Fruit fly (Drosophila melanogaster) whole organism, embryonic: ENCODE measurements around the gene CG12289.
A peak's percentile ranks its signal among the peaks of the same experiment; 100 is the strongest.

Experiments used
- Antp ChIP-seq: fragments of 200-800 bp; sonication (Bioruptor generic); optimal IDR thresholded peaks from 3 replicates; lab custom pipeline; 2016; ENCODE audit warnings: missing biosample characterization, missing genetic modification characterization
- Blimp-1 ChIP-seq: fragments of 200-800 bp; sonication (Bioruptor generic); optimal IDR thresholded peaks from 3 replicates; lab custom pipeline; 2018; ENCODE audit warnings: missing biosample characterization, missing genetic modification characterization, mild to moderate bottlenecking, moderate library complexity, missing genetic modification reagents
- CG10979 ChIP-seq: fragments of 200-800 bp; sonication (Bioruptor generic); optimal IDR thresholded peaks from 2 replicates; lab custom pipeline; 2018; ENCODE audit warnings: missing biosample characterization, mild to moderate bottlenecking, missing genetic modification characterization, moderate library complexity
- CG11247 ChIP-seq: fragments of 200-800 bp; sonication (Bioruptor generic); IDR thresholded peaks from 2 replicates; pipeline ENCODE4 v1.3.6; 2022; ENCODE audit warnings: missing biosample characterization, missing genetic modification characterization
- CG12219 ChIP-seq: fragments of 200-800 bp; sonication (Bioruptor generic); optimal IDR thresholded peaks from 3 replicates; lab custom pipeline; 2018; ENCODE audit warnings: missing biosample characterization, mild to moderate bottlenecking, missing genetic modification characterization
- CG12299 ChIP-seq: fragments of 200-800 bp; sonication (Bioruptor generic); optimal IDR thresholded peaks from 2 replicates; lab custom pipeline; 2018; ENCODE audit warnings: missing biosample characterization, mild to moderate bottlenecking, missing genetic modification characterization
- CG14441 ChIP-seq: fragments of 200-800 bp; sonication (Bioruptor generic); IDR thresholded peaks from 2 replicates; pipeline ENCODE4 v1.3.6; 2022; ENCODE audit warnings: missing biosample characterization, missing genetic modification characterization
- CG14667 ChIP-seq: fragments of 200-800 bp; sonication (Bioruptor generic); IDR thresholded peaks from 2 replicates; pipeline ENCODE4 v1.3.6; 2022; ENCODE audit warnings: missing biosample characterization, missing genetic modification characterization
- CG14965 ChIP-seq: fragments of 200-800 bp; sonication (Bioruptor generic); optimal IDR thresholded peaks from 2 replicates; lab custom pipeline; 2016; ENCODE audit warnings: missing biosample characterization, missing genetic modification characterization, borderline replicate concordance
- CG15011 ChIP-seq: fragments of 200-800 bp; sonication (Bioruptor generic); optimal IDR thresholded peaks from 3 replicates; lab custom pipeline; 2018; ENCODE audit warnings: missing biosample characterization, mild to moderate bottlenecking, missing genetic modification characterization
- CG15601 ChIP-seq: fragments of 200-800 bp; sonication (Bioruptor generic); optimal IDR thresholded peaks from 3 replicates; lab custom pipeline; 2019; ENCODE audit warnings: missing biosample characterization, mild to moderate bottlenecking, missing genetic modification characterization, moderate library complexity
- CG3407 ChIP-seq: fragments of 200-800 bp; sonication (Bioruptor generic); optimal IDR thresholded peaks from 2 replicates; lab custom pipeline; 2018; ENCODE audit warnings: missing biosample characterization, mild to moderate bottlenecking, missing genetic modification characterization
- CG34376 ChIP-seq: fragments of 200-800 bp; sonication (Bioruptor generic); optimal IDR thresholded peaks from 2 replicates; lab custom pipeline; 2018; ENCODE audit warnings: missing biosample characterization, mild to moderate bottlenecking, missing genetic modification characterization
- CG4730 ChIP-seq: fragments of 200-800 bp; sonication (Bioruptor generic); IDR thresholded peaks from 2 replicates; pipeline ENCODE4 v1.3.6; 2022; ENCODE audit warnings: missing biosample characterization, missing genetic modification characterization
- CG5180 ChIP-seq: fragments of 200-800 bp; sonication (Bioruptor generic); optimal IDR thresholded peaks from 3 replicates; lab custom pipeline; 2017; ENCODE audit warnings: missing biosample characterization, missing genetic modification characterization, mild to moderate bottlenecking, moderate library complexity, missing genetic modification reagents
- CG6175 ChIP-seq: fragments of 200-800 bp; sonication (Bioruptor generic); IDR thresholded peaks from 3 replicates; pipeline ENCODE4 v1.3.6; 2022; ENCODE audit warnings: missing biosample characterization, missing genetic modification characterization
- CG8478 ChIP-seq: fragments of >200 bp; optimal IDR thresholded peaks from 2 replicates; lab custom pipeline; 2018
- CG8944 ChIP-seq: fragments of 200-800 bp; sonication (Bioruptor generic); optimal IDR thresholded peaks from 3 replicates; lab custom pipeline; 2016; ENCODE audit warnings: missing biosample characterization, missing genetic modification characterization
- CG9609 ChIP-seq: fragments of 200-800 bp; sonication (Bioruptor generic); optimal IDR thresholded peaks from 3 replicates; lab custom pipeline; 2016; ENCODE audit warnings: missing biosample characterization, missing genetic modification characterization
- CG9817 ChIP-seq: fragments of 200-800 bp; sonication (Bioruptor generic); optimal IDR thresholded peaks from 2 replicates; lab custom pipeline; 2018; ENCODE audit warnings: missing biosample characterization, mild to moderate bottlenecking, missing genetic modification characterization, moderate library complexity
- D19A ChIP-seq: fragments of 200-800 bp; optimal IDR thresholded peaks from 3 replicates; lab custom pipeline; 2019; ENCODE audit warnings: missing biosample characterization, mild to moderate bottlenecking, missing genetic modification characterization, moderate library complexity
- Dip2 ChIP-seq: fragments of 200-800 bp; sonication (Bioruptor generic); IDR thresholded peaks from 2 replicates; pipeline ENCODE4 v1.3.6; 2022; ENCODE audit warnings: missing biosample characterization, missing genetic modification characterization
- ERR ChIP-seq: fragments of 200-800 bp; sonication (Bioruptor generic); optimal IDR thresholded peaks from 2 replicates; lab custom pipeline; 2016; ENCODE audit warnings: missing biosample characterization, missing genetic modification characterization
- Ets97D ChIP-seq: fragments of 200-800 bp; sonication (Bioruptor generic); optimal IDR thresholded peaks from 3 replicates; lab custom pipeline; 2016; ENCODE audit warnings: missing biosample characterization, missing genetic modification characterization
- GATAe ChIP-seq: fragments of 200-800 bp; sonication (Bioruptor generic); conservative IDR thresholded peaks from 2 replicates; pipeline ENCODE4 v1.3.6; 2022; ENCODE audit warnings: missing biosample characterization, missing genetic modification characterization
- Hr39 ChIP-seq: fragments of >200 bp; optimal IDR thresholded peaks from 2 replicates; lab custom pipeline; 2017
- Max ChIP-seq: fragments of 200-800 bp; sonication (Bioruptor generic); optimal IDR thresholded peaks from 2 replicates; lab custom pipeline; 2016; ENCODE audit warnings: missing biosample characterization, mild to moderate bottlenecking, missing genetic modification characterization
- Nf-YC ChIP-seq: fragments of 200-800 bp; optimal IDR thresholded peaks from 3 replicates; lab custom pipeline; 2019; ENCODE audit warnings: missing biosample characterization, mild to moderate bottlenecking, missing genetic modification characterization, moderate library complexity
- Rx ChIP-seq: fragments of 200-800 bp; sonication (Bioruptor generic); IDR thresholded peaks from 2 replicates; pipeline ENCODE4 v1.3.6; 2022; ENCODE audit warnings: missing biosample characterization, missing genetic modification characterization
- Side ChIP-seq: fragments of 200-800 bp; sonication (Bioruptor generic); optimal IDR thresholded peaks from 2 replicates; lab custom pipeline; 2016; ENCODE audit warnings: missing biosample characterization, missing genetic modification characterization
- Six4 ChIP-seq: fragments of 200-800 bp; sonication (Bioruptor generic); optimal IDR thresholded peaks from 2 replicates; lab custom pipeline; 2016; ENCODE audit warnings: missing biosample characterization, missing genetic modification characterization
- Sry-β ChIP-seq: fragments of 200-800 bp; sonication (Bioruptor generic); optimal IDR thresholded peaks from 2 replicates; lab custom pipeline; 2018; ENCODE audit warnings: missing biosample characterization, mild to moderate bottlenecking, missing genetic modification characterization, moderate library complexity
- abd-A ChIP-seq: fragments of 200-800 bp; sonication (Bioruptor generic); optimal IDR thresholded peaks from 3 replicates; lab custom pipeline; 2019; ENCODE audit warnings: missing biosample characterization, mild to moderate bottlenecking, missing genetic modification characterization, moderate library complexity
- amos ChIP-seq: fragments of 200-800 bp; sonication (Bioruptor generic); IDR thresholded peaks from 2 replicates; pipeline ENCODE4 v1.3.6; 2022; ENCODE audit warnings: missing biosample characterization, missing genetic modification characterization; ENCODE audit not compliant: partially characterized antibody
- emc ChIP-seq: fragments of 200-800 bp; sonication (Bioruptor generic); optimal IDR thresholded peaks from 2 replicates; lab custom pipeline; 2016; ENCODE audit warnings: missing biosample characterization, missing genetic modification characterization
- grn ChIP-seq: fragments of 200-800 bp; sonication (Bioruptor generic); optimal IDR thresholded peaks from 3 replicates; lab custom pipeline; 2017; ENCODE audit warnings: missing biosample characterization, missing genetic modification characterization
- gsb-n ChIP-seq: fragments of 200-800 bp; sonication (Bioruptor generic); optimal IDR thresholded peaks from 3 replicates; lab custom pipeline; 2018; ENCODE audit warnings: missing biosample characterization, mild to moderate bottlenecking, missing genetic modification characterization
- gt ChIP-seq: fragments of 200-800 bp; sonication (Bioruptor generic); IDR thresholded peaks from 2 replicates; pipeline ENCODE4 v1.3.6; 2022; ENCODE audit warnings: missing biosample characterization, missing genetic modification characterization
- lola ChIP-seq, 3 experiments: fragments of >200 bp in 2 of 3; fragments of 200-800 bp in 1 of 3; sonication (Bioruptor generic) in 1 of 3; optimal IDR thresholded peaks; 2 replicates each; lab custom pipeline; 2017 to 2019; ENCODE audit warnings: missing biosample characterization in 3 of 3, missing genetic modification characterization in 3 of 3, mild to moderate bottlenecking in 1 of 3, moderate library complexity in 1 of 3
- mld ChIP-seq: fragments of 200-800 bp; sonication (Bioruptor generic); IDR thresholded peaks from 3 replicates; pipeline ENCODE4 v1.3.6; 2022; ENCODE audit warnings: missing biosample characterization, missing genetic modification characterization; ENCODE audit not compliant: partially characterized antibody
- nmo ChIP-seq: fragments of 200-800 bp; sonication (Bioruptor generic); optimal IDR thresholded peaks from 2 replicates; lab custom pipeline; 2018; ENCODE audit warnings: missing biosample characterization, mild to moderate bottlenecking, missing genetic modification characterization, moderate library complexity
- pho ChIP-seq: fragments of 200-800 bp; sonication (Bioruptor generic); optimal IDR thresholded peaks from 2 replicates; lab custom pipeline; 2016; ENCODE audit warnings: missing biosample characterization, missing genetic modification characterization
- phol ChIP-seq: fragments of 200-800 bp; sonication (Bioruptor generic); optimal IDR thresholded peaks from 3 replicates; lab custom pipeline; 2018; ENCODE audit warnings: missing biosample characterization, mild to moderate bottlenecking, missing genetic modification characterization, moderate library complexity
- pnt ChIP-seq: fragments of 200-800 bp; sonication (Bioruptor generic); optimal IDR thresholded peaks from 3 replicates; lab custom pipeline; 2016; ENCODE audit warnings: missing biosample characterization, missing genetic modification characterization
- scrt ChIP-seq: fragments of 200-800 bp; sonication (Bioruptor generic); optimal IDR thresholded peaks from 2 replicates; lab custom pipeline; 2018; ENCODE audit warnings: missing biosample characterization, mild to moderate bottlenecking, missing genetic modification characterization, moderate library complexity
- slbo ChIP-seq: fragments of 200-800 bp; sonication (Bioruptor generic); IDR thresholded peaks from 2 replicates; pipeline ENCODE4 v1.3.6; 2022; ENCODE audit warnings: missing biosample characterization, missing genetic modification characterization
- tgo ChIP-seq: fragments of 200-800 bp; sonication (Bioruptor generic); IDR thresholded peaks from 3 replicates; pipeline ENCODE4 v1.3.6; 2022; ENCODE audit warnings: missing biosample characterization, missing genetic modification characterization
- unc-4 ChIP-seq: fragments of 200-800 bp; sonication (Bioruptor generic); IDR thresholded peaks from 2 replicates; pipeline ENCODE4 v1.3.6; 2022; ENCODE audit warnings: missing biosample characterization, missing genetic modification characterization; ENCODE audit not compliant: partially characterized antibody
- usp ChIP-seq: fragments of >200 bp; optimal IDR thresholded peaks from 2 replicates; lab custom pipeline; 2017; ENCODE audit warnings: missing biosample characterization, missing genetic modification characterization
- wek ChIP-seq: fragments of 200-800 bp; sonication (Bioruptor generic); optimal IDR thresholded peaks from 3 replicates; lab custom pipeline; 2018; ENCODE audit warnings: missing biosample characterization, mild to moderate bottlenecking, missing genetic modification characterization, moderate library complexity
- yki ChIP-seq: fragments of >200 bp; optimal IDR thresholded peaks from 3 replicates; lab custom pipeline; 2018
- zfh2 ChIP-seq: fragments of 200-800 bp; sonication (Bioruptor generic); optimal IDR thresholded peaks from 2 replicates; lab custom pipeline; 2016; ENCODE audit warnings: missing biosample characterization, missing genetic modification characterization

The CG12289 gene

dm6 chr3L:11448935-11449334 is 9.3 kb downstream of the CG12289 start (continued):
- TF ChIP-seq Sry-β (GFP tag; lab: Kevin White, UChicago) (no peak), gsb-n (tag; lab: Kevin White, UChicago) (peak; percentile 25), CG34376 (GFP tag; lab: Kevin White, UChicago) (no peak), CG3407 (GFP tag; lab: Kevin White, UChicago) (no peak), tgo (peak; percentile 60; the same call in 2 of the 3 replicates), CG4730 (GFP tag; lab: Robert Waterston, UW) (no peak), pho (GFP tag; lab: Kevin White, UChicago) (peak; percentile 5), Max (GFP tag; lab: Kevin White, UChicago) (no peak), usp (GFP tag; lab: Kevin White, UChicago) (no peak), nmo (GFP tag; lab: Kevin White, UChicago) (peak; percentile 56), CG9817 (tag; lab: Kevin White, UChicago) (peak; percentile 11), yki (lab: Kevin White, UChicago) (no peak), Nf-YC (tag; lab: Kevin White, UChicago) (no peak), phol (peak; percentile 53), wek (GFP tag; lab: Kevin White, UChicago) (no peak), D19A (tag; lab: Kevin White, UChicago) (peak; percentile 31), abd-A (tag; lab: Kevin White, UChicago) (no peak), lola (GFP tag; optimal IDR thresholded peaks at IDR 0.05; lab: Kevin White, UChicago) (peak in 1 of 3 experiments; percentile 32), CG14441 (GFP tag; lab: Robert Waterston, UW) (peak; percentile 56), grn (GFP tag; lab: Kevin White, UChicago) (no peak), CG9609 (peak; percentile 42), ERR (no peak), CG15011 (GFP tag; lab: Kevin White, UChicago) (peak; percentile 15), Antp (GFP tag; lab: Kevin White, UChicago) (peak; percentile 56), CG15601 (tag; lab: Kevin White, UChicago) (no peak), CG5180 (GFP tag; lab: Kevin White, UChicago) (peak; percentile 5), CG8944 (no peak), CG12219 (GFP tag; lab: Kevin White, UChicago) (no peak), Dip2 (GFP tag; lab: Robert Waterston, UW) (no peak), Six4 (GFP tag; lab: Kevin White, UChicago) (peak; percentile 20), CG6175 (GFP tag; lab: Robert Waterston, UW) (no peak), CG8478 (lab: Kevin White, UChicago) (no peak), Hr39 (lab: Kevin White, UChicago) (no peak), amos (no peak), emc (GFP tag; lab: Kevin White, UChicago) (peak; percentile 37), CG10979 (tag; lab: Kevin White, UChicago) (peak; percentile 65), Rx (GFP tag; lab: Robert Waterston, UW) (peak; percentile 26; the same call in 1 of the 2 replicates), slbo (GFP tag; lab: Robert Waterston, UW) (peak; percentile 75), pnt (GFP tag; lab: Kevin White, UChicago) (peak; percentile 46), scrt (peak; percentile 27), Blimp-1 (GFP tag; lab: Kevin White, UChicago) (peak; percentile 66), CG11247 (GFP tag; lab: Robert Waterston, UW) (no peak), mld (GFP tag; lab: Robert Waterston, UW) (no peak), Side (GFP tag; lab: Kevin White, UChicago) (no peak), gt (GFP tag; lab: Robert Waterston, UW) (no peak), unc-4 (GFP tag; lab: Robert Waterston, UW) (no peak), CG14667 (GFP tag; lab: Robert Waterston, UW) (peak; percentile 50; the same call in 1 of the 2 replicates), Ets97D (GFP tag; lab: Kevin White, UChicago) (peak; percentile 32), GATAe (GFP tag; lab: Robert Waterston, UW) (no peak), CG14965 (no peak), zfh2 (no peak), CG12299 (tag; lab: Kevin White, UChicago) (no peak)
